Worm (Caenorhabditis elegans): ENCODE results near the gene C27C12.3.

- TF ChIP-seq ztf-11 (tag; optimal IDR thresholded peaks at IDR 0.05) (no peak), gei-8 (GFP tag; optimal IDR thresholded peaks at IDR 0.05) (no peak), unc-62 (GFP tag; optimal IDR thresholded peaks at IDR 0.05 in 1 of 2) (no peak), unc-62 (tag; optimal IDR thresholded peaks at IDR 0.05) (no peak), lsy-2 (tag; optimal IDR thresholded peaks at IDR 0.05) (no peak), zip-11 (GFP tag; IDR thresholded peaks at IDR 0.05) (no peak), jun-1 (tag; optimal IDR thresholded peaks at IDR 0.05) (no peak), tra-1 (GFP tag; IDR thresholded peaks at IDR 0.05) (no peak), nhr-76 (tag; optimal IDR thresholded peaks at IDR 0.05) (no peak), unc-39 (tag; optimal IDR thresholded peaks at IDR 0.05) (no peak), nhr-237 (tag; optimal IDR thresholded peaks at IDR 0.05) (no peak), hmg-1.1 (GFP tag; IDR thresholded peaks at IDR 0.05) (no peak), nhr-77 (tag; optimal IDR thresholded peaks at IDR 0.05) (no peak), skn-1 (tag; optimal IDR thresholded peaks at IDR 0.05) (no peak), unc-130 (GFP tag; optimal IDR thresholded peaks at IDR 0.05) (no peak)
Observed at ce11 chrX:14875668-14876067, 10.0 kb upstream of the C27C12.3 start, which contains the start of gene sssh-1.

All from whole organism, L4 larva.